Fruit fly (Drosophila melanogaster) whole organism, embryonic: ENCODE measurements around the gene CG32631.
A peak's percentile ranks its signal among the peaks of the same experiment; 100 is the strongest.

Experiments used
- Atf-2 ChIP-seq: fragments of 200-800 bp; sonication (Bioruptor generic); optimal IDR thresholded peaks from 2 replicates; lab custom pipeline; 2016; ENCODE audit warnings: missing biosample characterization, missing genetic modification characterization
- Blimp-1 ChIP-seq: fragments of 200-800 bp; sonication (Bioruptor generic); optimal IDR thresholded peaks from 3 replicates; lab custom pipeline; 2018; ENCODE audit warnings: missing biosample characterization, missing genetic modification characterization, mild to moderate bottlenecking, moderate library complexity, missing genetic modification reagents
- CG10979 ChIP-seq: fragments of 200-800 bp; sonication (Bioruptor generic); optimal IDR thresholded peaks from 2 replicates; lab custom pipeline; 2018; ENCODE audit warnings: missing biosample characterization, mild to moderate bottlenecking, missing genetic modification characterization, moderate library complexity
- CG11504 ChIP-seq: fragments of 200-800 bp; sonication (Bioruptor generic); optimal IDR thresholded peaks from 3 replicates; lab custom pipeline; 2019; ENCODE audit warnings: missing biosample characterization, mild to moderate bottlenecking, missing genetic modification characterization, moderate library complexity
- CG1233 ChIP-seq: fragments of 200-800 bp; sonication (Bioruptor generic); optimal IDR thresholded peaks from 4 replicates; lab custom pipeline; 2018; ENCODE audit warnings: missing biosample characterization, mild to moderate bottlenecking, missing genetic modification characterization
- CG14050 ChIP-seq: fragments of 200-800 bp; sonication (Bioruptor generic); IDR thresholded peaks from 3 replicates; pipeline ENCODE4 v1.3.6; 2022; ENCODE audit warnings: missing biosample characterization, missing genetic modification characterization
- CG14667 ChIP-seq: fragments of 200-800 bp; sonication (Bioruptor generic); IDR thresholded peaks from 2 replicates; pipeline ENCODE4 v1.3.6; 2022; ENCODE audit warnings: missing biosample characterization, missing genetic modification characterization
- CG15073 ChIP-seq: fragments of 200-800 bp; sonication (Bioruptor generic); optimal IDR thresholded peaks from 2 replicates; lab custom pipeline; 2016; ENCODE audit warnings: missing biosample characterization, missing genetic modification characterization
- CG16863 ChIP-seq: fragments of 200-800 bp; sonication (Bioruptor generic); optimal IDR thresholded peaks from 3 replicates; lab custom pipeline; 2016; ENCODE audit warnings: missing biosample characterization, missing genetic modification characterization
- CG17359 ChIP-seq: fragments of 200-800 bp; sonication (Bioruptor generic); optimal IDR thresholded peaks from 3 replicates; lab custom pipeline; 2018; ENCODE audit warnings: missing biosample characterization, mild to moderate bottlenecking, missing genetic modification characterization, moderate library complexity
- CG17385 ChIP-seq: fragments of 200-800 bp; sonication (Bioruptor generic); optimal IDR thresholded peaks from 3 replicates; lab custom pipeline; 2018; ENCODE audit warnings: missing biosample characterization, mild to moderate bottlenecking, missing genetic modification characterization
- CG17568 ChIP-seq: fragments of 200-800 bp; sonication (Bioruptor generic); optimal IDR thresholded peaks from 2 replicates; lab custom pipeline; 2018; ENCODE audit warnings: missing biosample characterization, mild to moderate bottlenecking, missing genetic modification characterization, moderate library complexity
- CG18011 ChIP-seq: fragments of 200-800 bp; sonication (Bioruptor generic); optimal IDR thresholded peaks from 2 replicates; lab custom pipeline; 2017; ENCODE audit warnings: missing biosample characterization, missing genetic modification characterization, mild to moderate bottlenecking, moderate library complexity, missing genotype
- CG18599 ChIP-seq: fragments of 200-800 bp; sonication (Bioruptor generic); optimal IDR thresholded peaks from 3 replicates; lab custom pipeline; 2017; ENCODE audit warnings: missing biosample characterization, missing genetic modification characterization, mild to moderate bottlenecking, moderate library complexity, missing genetic modification reagents
- CG2202 ChIP-seq: fragments of 200-800 bp; sonication (Bioruptor generic); optimal IDR thresholded peaks from 2 replicates; lab custom pipeline; 2018; ENCODE audit warnings: missing biosample characterization, mild to moderate bottlenecking, missing genetic modification characterization
- CG3065 ChIP-seq: fragments of 200-800 bp; sonication (Bioruptor generic); optimal IDR thresholded peaks from 2 replicates; lab custom pipeline; 2016; ENCODE audit warnings: missing biosample characterization, missing genetic modification characterization
- CG32532 ChIP-seq: fragments of 200-800 bp; sonication (Bioruptor generic); IDR thresholded peaks from 2 replicates; pipeline ENCODE4 v1.3.6; 2022; ENCODE audit warnings: missing biosample characterization, missing genetic modification characterization
- CG32767 ChIP-seq: fragments of 200-800 bp; sonication (Bioruptor generic); IDR thresholded peaks from 2 replicates; pipeline ENCODE4 v1.3.6; 2022; ENCODE audit warnings: missing biosample characterization, missing genetic modification characterization
- CG3407 ChIP-seq: fragments of 200-800 bp; sonication (Bioruptor generic); optimal IDR thresholded peaks from 2 replicates; lab custom pipeline; 2018; ENCODE audit warnings: missing biosample characterization, mild to moderate bottlenecking, missing genetic modification characterization
- CG3847 ChIP-seq: fragments of 200-800 bp; sonication (Bioruptor generic); IDR thresholded peaks from 2 replicates; pipeline ENCODE4 v1.3.6; 2022; ENCODE audit warnings: missing biosample characterization, missing genetic modification characterization
- CG42726 ChIP-seq: fragments of 200-800 bp; sonication (Bioruptor generic); IDR thresholded peaks from 2 replicates; pipeline ENCODE4 v1.3.6; 2022; ENCODE audit warnings: missing biosample characterization, missing genetic modification characterization; ENCODE audit not compliant: partially characterized antibody
- CG6689 ChIP-seq: fragments of 200-800 bp; sonication (Bioruptor generic); IDR thresholded peaks from 2 replicates; pipeline ENCODE4 v1.3.6; 2022; ENCODE audit warnings: missing biosample characterization, missing genetic modification characterization
- CG9797 ChIP-seq: fragments of 200-800 bp; sonication (Bioruptor generic); optimal IDR thresholded peaks from 3 replicates; lab custom pipeline; 2018; ENCODE audit warnings: missing biosample characterization, mild to moderate bottlenecking, missing genetic modification characterization
- Dref ChIP-seq: fragments of 200-800 bp; sonication (Bioruptor generic); IDR thresholded peaks from 2 replicates; pipeline ENCODE4 v1.3.6; 2022; ENCODE audit warnings: missing biosample characterization, missing genetic modification characterization
- Drgx ChIP-seq: fragments of 200-800 bp; sonication (Bioruptor generic); IDR thresholded peaks from 2 replicates; pipeline ENCODE4 v1.3.6; 2022; ENCODE audit warnings: missing biosample characterization, missing genetic modification characterization
- Fer3 ChIP-seq: fragments of 200-800 bp; sonication (Bioruptor generic); optimal IDR thresholded peaks from 2 replicates; lab custom pipeline; 2018; ENCODE audit warnings: missing biosample characterization, mild to moderate bottlenecking, missing genetic modification characterization, moderate library complexity
- Nf-YB ChIP-seq: fragments of 200-800 bp; sonication (Bioruptor generic); optimal IDR thresholded peaks from 3 replicates; lab custom pipeline; 2019; ENCODE audit warnings: missing biosample characterization, mild to moderate bottlenecking, missing genetic modification characterization, moderate library complexity
- Rfx ChIP-seq: fragments of 200-800 bp; sonication (Bioruptor generic); IDR thresholded peaks from 2 replicates; pipeline ENCODE4 v1.3.6; 2022; ENCODE audit warnings: missing biosample characterization, missing genetic modification characterization
- bab2 ChIP-seq: fragments of 200-800 bp; sonication (Bioruptor generic); optimal IDR thresholded peaks from 2 replicates; lab custom pipeline; 2016; ENCODE audit warnings: missing biosample characterization, missing genetic modification characterization
- br ChIP-seq: fragments of >200 bp; optimal IDR thresholded peaks from 2 replicates; lab custom pipeline; 2017
- chn ChIP-seq: fragments of 200-800 bp; sonication (Bioruptor generic); optimal IDR thresholded peaks from 2 replicates; lab custom pipeline; 2016; ENCODE audit warnings: missing biosample characterization, missing genetic modification characterization
- croc ChIP-seq: fragments of 200-800 bp; sonication (Bioruptor generic); conservative IDR thresholded peaks from 3 replicates; pipeline ENCODE4 v1.3.6; 2022; ENCODE audit warnings: missing biosample characterization, missing genetic modification characterization
- ems ChIP-seq: fragments of 200-800 bp; sonication (Bioruptor generic); optimal IDR thresholded peaks from 3 replicates; lab custom pipeline; 2016; ENCODE audit warnings: missing biosample characterization, missing genetic modification characterization
- ewg ChIP-seq: fragments of 200-800 bp; sonication (Bioruptor generic); optimal IDR thresholded peaks from 3 replicates; lab custom pipeline; 2017; ENCODE audit warnings: mild to moderate bottlenecking, missing biosample characterization, missing genetic modification reagents, missing genetic modification characterization
- eyg ChIP-seq: fragments of 200-800 bp; sonication (Bioruptor generic); optimal IDR thresholded peaks from 3 replicates; lab custom pipeline; 2016; ENCODE audit warnings: missing biosample characterization, missing genetic modification characterization
- fd96Cb ChIP-seq: fragments of 200-800 bp; sonication (Bioruptor generic); optimal IDR thresholded peaks from 2 replicates; lab custom pipeline; 2018; ENCODE audit warnings: missing biosample characterization, mild to moderate bottlenecking, missing genetic modification characterization, moderate library complexity
- grau ChIP-seq: fragments of 200-800 bp; optimal IDR thresholded peaks from 3 replicates; lab custom pipeline; 2019; ENCODE audit warnings: missing biosample characterization, mild to moderate bottlenecking, missing genetic modification characterization, moderate library complexity
- grn ChIP-seq: fragments of 200-800 bp; sonication (Bioruptor generic); optimal IDR thresholded peaks from 3 replicates; lab custom pipeline; 2017; ENCODE audit warnings: missing biosample characterization, missing genetic modification characterization
- hkb ChIP-seq, 2 experiments: fragments of 200-800 bp in 1 of 2; fragments of >200 bp in 1 of 2; sonication (Bioruptor generic) in 1 of 2; IDR thresholded peaks in 1 of 2; optimal IDR thresholded peaks in 1 of 2; 2 replicates each; pipeline versions ENCODE4 v1.3.6 to Lab custom; 2017 to 2022; ENCODE audit warnings: missing biosample characterization in 1 of 2, missing genetic modification characterization in 1 of 2
- jigr1 ChIP-seq: fragments of 200-800 bp; sonication (Bioruptor generic); IDR thresholded peaks from 3 replicates; pipeline ENCODE4 v1.3.6; 2022; ENCODE audit warnings: missing biosample characterization, missing genetic modification characterization
- lilli ChIP-seq: fragments of 200-800 bp; sonication (Bioruptor generic); optimal IDR thresholded peaks from 3 replicates; lab custom pipeline; 2016; ENCODE audit warnings: missing biosample characterization, missing genetic modification characterization
- p53 ChIP-seq: fragments of 200-800 bp; sonication (Bioruptor generic); optimal IDR thresholded peaks from 2 replicates; lab custom pipeline; 2016; ENCODE audit warnings: missing biosample characterization, missing genetic modification characterization
- sc ChIP-seq, 3 experiments: fragments of >200 bp in 2 of 3; fragments of 200-800 bp in 1 of 3; sonication (Bioruptor generic) in 1 of 3; optimal IDR thresholded peaks; 2 replicates in 2 of 3; 3 replicates in 1 of 3; lab custom pipeline; 2017; ENCODE audit warnings: mild to moderate bottlenecking in 1 of 3, missing biosample characterization in 1 of 3, missing genetic modification characterization in 1 of 3, missing genetic modification reagents in 1 of 3
- scrt ChIP-seq: fragments of 200-800 bp; sonication (Bioruptor generic); optimal IDR thresholded peaks from 2 replicates; lab custom pipeline; 2018; ENCODE audit warnings: missing biosample characterization, mild to moderate bottlenecking, missing genetic modification characterization, moderate library complexity
- tap ChIP-seq: fragments of 200-800 bp; optimal IDR thresholded peaks from 3 replicates; lab custom pipeline; 2019; ENCODE audit warnings: missing biosample characterization, mild to moderate bottlenecking, missing genetic modification characterization, moderate library complexity
- tgo ChIP-seq: fragments of 200-800 bp; sonication (Bioruptor generic); IDR thresholded peaks from 3 replicates; pipeline ENCODE4 v1.3.6; 2022; ENCODE audit warnings: missing biosample characterization, missing genetic modification characterization
- tin ChIP-seq: fragments of 200-800 bp; sonication (Bioruptor generic); optimal IDR thresholded peaks from 3 replicates; lab custom pipeline; 2016; ENCODE audit warnings: missing biosample characterization, missing genetic modification characterization
- ttk ChIP-seq: fragments of 200-800 bp; sonication (Bioruptor generic); IDR thresholded peaks from 2 replicates; pipeline ENCODE4 v2.1.2; 2022; ENCODE audit warnings: missing biosample characterization, missing genetic modification characterization
- usp ChIP-seq: fragments of >200 bp; optimal IDR thresholded peaks from 2 replicates; lab custom pipeline; 2017; ENCODE audit warnings: missing biosample characterization, missing genetic modification characterization
- vvl ChIP-seq: fragments of 200-800 bp; sonication (Bioruptor generic); IDR thresholded peaks from 2 replicates; pipeline ENCODE4 v1.3.6; 2022; ENCODE audit warnings: missing biosample characterization, missing genetic modification characterization

CG32631 gene

DNA sequence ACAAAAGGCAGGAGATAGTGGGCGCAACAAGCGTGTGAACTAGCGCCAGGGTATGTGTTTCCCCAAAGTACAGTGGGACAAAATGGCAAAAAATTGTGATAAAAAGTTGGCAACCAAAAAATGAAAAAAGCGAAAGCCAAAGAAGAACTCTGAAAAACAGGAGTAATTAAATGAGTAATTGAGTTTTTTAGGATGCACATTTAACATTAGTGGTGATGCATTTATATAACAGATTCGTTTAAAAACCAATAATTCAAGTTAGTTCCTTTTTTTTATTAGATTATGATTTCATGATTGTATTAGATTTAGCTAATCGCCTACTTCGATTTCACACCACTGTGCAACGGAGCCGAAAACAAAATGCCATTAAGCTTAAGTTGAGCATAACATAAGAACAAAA is 16.1 kb downstream of the CG32631 start (continued):
- TF ChIP-seq ttk (no peak), CG14050 (no peak), Drgx (GFP tag; lab: Robert Waterston, UW) (0 out of 2 replicates have a peak, but pooled peaks have one; percentile 39), lilli (GFP tag; lab: Kevin White, UChicago) (peak; percentile 64), grn (GFP tag; lab: Kevin White, UChicago) (no peak), Atf-2 (GFP tag; lab: Kevin White, UChicago) (peak; percentile 54), CG17359 (peak; percentile 47), Blimp-1 (GFP tag; lab: Kevin White, UChicago) (peak; percentile 73), tin (GFP tag; lab: Kevin White, UChicago) (peak; percentile 42), CG2202 (tag; lab: Kevin White, UChicago) (no peak), CG10979 (tag; lab: Kevin White, UChicago) (peak; percentile 75), usp (no peak), croc (GFP tag; lab: Robert Waterston, UW) (peak; percentile 20; the same call in 1 of the 3 replicates), Fer3 (tag; lab: Kevin White, UChicago) (peak; percentile 23), CG32767 (GFP tag; lab: Robert Waterston, UW) (0 out of 2 replicates have a peak, but pooled peaks have one; percentile 29), tgo (peak; percentile 44; the same call in 2 of the 3 replicates), CG17568 (GFP tag; lab: Kevin White, UChicago) (peak; percentile 36), ewg (GFP tag; lab: Kevin White, UChicago) (peak; percentile 31), CG42726 (GFP tag; lab: Robert Waterston, UW) (no peak), scrt (GFP tag; lab: Kevin White, UChicago) (peak; percentile 18), grau (tag; lab: Kevin White, UChicago) (peak; percentile 71), Nf-YB (GFP tag; lab: Kevin White, UChicago) (peak; percentile 18), ems (GFP tag; lab: Kevin White, UChicago) (peak; percentile 46), hkb (optimal IDR thresholded peaks at IDR 0.05; lab: Kevin White, UChicago) (no peak), hkb (GFP tag; IDR thresholded peaks at IDR 0.05; lab: Robert Waterston, UW) (peak; percentile 41; the same call in 1 of the 2 replicates), CG18011 (no peak), CG6689 (peak; percentile 48), CG3847 (peak; percentile 32; the same call in 1 of the 2 replicates), chn (GFP tag; lab: Kevin White, UChicago) (peak; percentile 59), p53 (GFP tag; lab: Kevin White, UChicago) (no peak), CG3407 (peak; percentile 5), vvl (GFP tag; lab: Robert Waterston, UW) (0 out of 2 replicates have a peak, but pooled peaks have one; percentile 54), CG11504 (tag; lab: Kevin White, UChicago) (peak; percentile 80), jigr1 (GFP tag; lab: Robert Waterston, UW) (no peak), CG15073 (no peak), eyg (GFP tag; lab: Kevin White, UChicago) (no peak), br (lab: Kevin White, UChicago) (no peak), bab2 (GFP tag; lab: Kevin White, UChicago) (peak; percentile 49), CG17385 (peak; percentile 51), CG9797 (GFP tag; lab: Kevin White, UChicago) (no peak), CG14667 (GFP tag; lab: Robert Waterston, UW) (peak; percentile 36; the same call in 1 of the 2 replicates), fd96Cb (tag; lab: Kevin White, UChicago) (peak; percentile 77), CG1233 (GFP tag; lab: Kevin White, UChicago) (peak; percentile 37), Rfx (GFP tag; lab: Robert Waterston, UW) (peak; percentile 48), sc (optimal IDR thresholded peaks at IDR 0.05; lab: Kevin White, UChicago) (no peak), sc (GFP tag; optimal IDR thresholded peaks at IDR 0.05; lab: Kevin White, UChicago) (peak; percentile 32), CG32532 (GFP tag; lab: Robert Waterston, UW) (peak; percentile 26; the same call in 1 of the 2 replicates), CG16863 (GFP tag; lab: Kevin White, UChicago) (peak; percentile 51), CG18599 (peak; percentile 53), CG3065 (GFP tag; lab: Kevin White, UChicago) (no peak), tap (tag; lab: Kevin White, UChicago) (peak; percentile 22), Dref (GFP tag; lab: Robert Waterston, UW) (no peak)
